Worm (Caenorhabditis elegans) whole organism, young adult: Measurements from ENCODE around the gene nhr-171.

Source experiments
- T07F8.4 ChIP-seq: sonication (generic microtip); optimal IDR thresholded peaks from 2 replicates; lab custom pipeline; 2016; ENCODE audit warnings: mild to moderate bottlenecking, missing genetic modification characterization, moderate library complexity, missing compliant biosample characterization
- ama-1 ChIP-seq, 3 experiments: fragments of 150-350 bp in 1 of 3; sonication (generic microtip) in 2 of 3; optimal IDR thresholded peaks; 2 replicates each; lab custom pipeline; 2014 to 2018; ENCODE audit warnings: missing biosample characterization in 2 of 3, missing genetic modification characterization in 2 of 3, missing genetic modification reagents in 2 of 3
- cebp-2 ChIP-seq: fragments of 200-800 bp; sonication (Bioruptor generic); IDR thresholded peaks from 2 replicates; pipeline ENCODE4 v1.3.6; 2022; ENCODE audit warnings: missing genetic modification characterization, missing compliant biosample characterization
- ceh-91 ChIP-seq: fragments of 200-800 bp; sonication (Bioruptor generic); IDR thresholded peaks from 2 replicates; pipeline ENCODE4 v1.3.6; 2022; ENCODE audit warnings: missing genetic modification reagents, missing genetic modification characterization, missing compliant biosample characterization
- hlh-12 ChIP-seq: sonication (generic microtip); optimal IDR thresholded peaks from 2 replicates; lab custom pipeline; 2016; ENCODE audit warnings: missing genetic modification characterization, missing compliant biosample characterization
- hmg-20 ChIP-seq: fragments of 200-800 bp; sonication (Bioruptor generic); IDR thresholded peaks from 2 replicates; pipeline ENCODE4 v1.3.6; 2022; ENCODE audit warnings: missing genetic modification reagents, missing genetic modification characterization, missing compliant biosample characterization
- mel-28 ChIP-seq: sonication (generic microtip); optimal IDR thresholded peaks from 2 replicates; lab custom pipeline; 2016; ENCODE audit warnings: borderline replicate concordance, mild to moderate bottlenecking, missing genetic modification characterization, missing compliant biosample characterization
- sdz-38 ChIP-seq: sonication (generic microtip); optimal IDR thresholded peaks from 2 replicates; lab custom pipeline; 2016; ENCODE audit warnings: missing genotype, missing genetic modification characterization, missing compliant biosample characterization
- snpc-4 ChIP-seq, 5 experiments: fragments of 150-350 bp in 1 of 5; sonication (generic microtip) in 4 of 5; optimal IDR thresholded peaks; 2 replicates each; lab custom pipeline; 2014 to 2018; ENCODE audit warnings: missing genetic modification characterization in 5 of 5, missing biosample characterization in 3 of 5, antibody characterized with exemption in 2 of 5, mild to moderate bottlenecking in 2 of 5, missing compliant biosample characterization in 2 of 5, missing genotype in 2 of 5, moderate library complexity in 2 of 5, missing genetic modification reagents in 1 of 5
- ztf-28 ChIP-seq: fragments of 200-800 bp; sonication (Bioruptor generic); IDR thresholded peaks from 2 replicates; pipeline ENCODE4 v1.3.6; 2022; ENCODE audit warnings: missing genetic modification reagents, missing genetic modification characterization, missing compliant biosample characterization

DNA sequence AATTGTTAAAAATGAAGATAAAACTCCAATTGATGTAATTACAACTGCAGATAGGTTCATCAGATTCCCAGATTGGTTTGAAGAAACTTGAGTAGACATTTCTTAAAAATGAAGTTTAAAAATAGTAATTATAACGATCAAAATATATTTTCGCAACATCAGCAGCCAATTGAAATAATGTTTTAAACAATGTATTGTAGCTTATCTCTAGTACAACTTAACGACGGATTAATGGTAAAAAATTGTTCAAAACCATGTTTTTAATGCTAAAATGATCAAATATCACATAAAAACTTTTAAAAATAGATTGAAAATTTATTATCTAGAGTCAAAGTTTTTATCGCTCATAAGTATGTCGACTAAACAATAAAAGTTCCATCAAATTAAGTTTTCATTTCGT, 16.4 kb upstream of the nhr-171 start, which contains the start of gene srbc-11:
- no peak for TF ChIP-seq hlh-12
- no peak for TF ChIP-seq snpc-4 (GFP tag; optimal IDR thresholded peaks at IDR 0.05; lab: Kevin White, UChicago)
- TF ChIP-seq snpc-4 (tag; optimal IDR thresholded peaks at IDR 0.05; lab: Kevin White, UChicago) = no peak
- no peak for TF ChIP-seq ceh-91 (GFP tag; lab: Robert Waterston, UW)
- TF ChIP-seq T07F8.4 (tag; lab: Kevin White, UChicago) = no peak
- TF ChIP-seq cebp-2 (GFP tag; lab: Robert Waterston, UW) = no peak
- TF ChIP-seq ama-1 (optimal IDR thresholded peaks at IDR 0.05; lab: Kevin White, UChicago) = no peak
- TF ChIP-seq ama-1 (GFP tag; optimal IDR thresholded peaks at IDR 0.05; lab: Kevin White, UChicago) = no peak
- no peak for TF ChIP-seq ztf-28 (GFP tag; lab: Robert Waterston, UW)
- no peak for TF ChIP-seq hmg-20
- TF ChIP-seq mel-28 (tag; lab: Kevin White, UChicago) = no peak
- TF ChIP-seq sdz-38 (tag; lab: Kevin White, UChicago) = no peak
